Fruit fly (Drosophila melanogaster) whole organism, larva: ENCODE measurements around the gene CG11882.

ENCODE experiments used
- noc ChIP-seq: fragments of 200-800 bp; sonication (Bioruptor generic); optimal IDR thresholded peaks from 3 replicates; lab custom pipeline; 2019; ENCODE audit warnings: missing biosample characterization, mild to moderate bottlenecking, missing genetic modification characterization, moderate library complexity

CG11882 gene

dm6 chr3R:29138407-29138806, 9.6 kb downstream of the CG11882 start, which contains the start of the genes Alg13 and superdeath:
Gene Alg13, minus strand, starts transcription at chr3R:29138573.
Gene superdeath, plus strand, starts transcription at chr3R:29138662.
- no peak for TF ChIP-seq noc (tag; lab: Kevin White, UChicago)

- TF ChIP-seq noc (tag; lab: Kevin White, UChicago) = peak; percentile 16
Observed at dm6 chr3R:29130902-29131621, 16.9 kb downstream of the CG11882 start, which contains the start of the genes dgt6 and Vha100-1. Gene dgt6, minus strand, starts transcription at chr3R:29130972. Gene Vha100-1, plus strand, starts transcription at chr3R:29131193.

dm6 chr3R:29124128-29124527, 23.8 kb downstream of the CG11882 start:
- TF ChIP-seq noc (tag; lab: Kevin White, UChicago) = peak; percentile 57

- TF ChIP-seq noc (tag; lab: Kevin White, UChicago) = peak; percentile 63
Observed at dm6 chr3R:29122817-29123611, 25.0 kb downstream of the CG11882 start, which contains the start of the genes yem and Ctl2. Gene yem, minus strand, starts transcription at chr3R:29122879. Gene Ctl2, plus strand, starts transcription at chr3R:29123370.

dm6 chr3R:29116167-29116725, 31.7 kb downstream of the CG11882 start, which contains the start of gene Atg14:
Gene Atg14, plus strand, starts transcription at chr3R:29116391.
- peak; percentile 2 for TF ChIP-seq noc (tag; lab: Kevin White, UChicago)

dm6 chr3R:29113392-29113791, 34.6 kb downstream of the CG11882 start:
- TF ChIP-seq noc (tag; lab: Kevin White, UChicago) = no peak

- TF ChIP-seq noc (tag; lab: Kevin White, UChicago) = peak; percentile 60
Observed at dm6 chr3R:29112398-29113150, 35.4 kb downstream of the CG11882 start, which contains the start of the genes alpha-Man-Ib and Pdhb. Gene alpha-Man-Ib, minus strand, starts transcription at chr3R:29112822. Gene Pdhb, plus strand, starts transcription at chr3R:29113071.

dm6 chr3R:29111795-29112194, 36.2 kb downstream of the CG11882 start:
- peak; percentile 82 for TF ChIP-seq noc (tag; lab: Kevin White, UChicago)

dm6 chr3R:29103227-29103626, 44.7 kb downstream of the CG11882 start:
- TF ChIP-seq noc (tag; lab: Kevin White, UChicago) = no peak

- TF ChIP-seq noc (tag; lab: Kevin White, UChicago) = no peak
Observed at dm6 chr3R:29098022-29098421, 50.0 kb downstream of the CG11882 start.
